Fruit fly (Drosophila melanogaster) whole organism, embryonic: ENCODE measurements around the gene CG9673.

Experiments
- Antp ChIP-seq: fragments of 200-800 bp; sonication (Bioruptor generic); optimal IDR thresholded peaks from 3 replicates; lab custom pipeline; 2016; ENCODE audit warnings: missing biosample characterization, missing genetic modification characterization
- Atf3 ChIP-seq: fragments of 200-800 bp; sonication (Bioruptor generic); optimal IDR thresholded peaks from 3 replicates; lab custom pipeline; 2016; ENCODE audit warnings: missing biosample characterization, missing genetic modification characterization
- BtbVII ChIP-seq: fragments of 200-800 bp; sonication (Bioruptor generic); optimal IDR thresholded peaks from 3 replicates; lab custom pipeline; 2017; ENCODE audit warnings: missing biosample characterization, mild to moderate bottlenecking, missing genetic modification characterization
- CG10321 ChIP-seq: fragments of 200-800 bp; sonication (Bioruptor generic); IDR thresholded peaks from 2 replicates; pipeline ENCODE4 v1.3.6; 2022; ENCODE audit warnings: missing biosample characterization, missing genetic modification characterization
- CG11093 ChIP-seq: fragments of 200-800 bp; sonication (Bioruptor generic); IDR thresholded peaks from 3 replicates; pipeline ENCODE4 v1.3.6; 2022; ENCODE audit warnings: missing biosample characterization, missing genetic modification characterization
- CG11247 ChIP-seq: fragments of 200-800 bp; sonication (Bioruptor generic); IDR thresholded peaks from 2 replicates; pipeline ENCODE4 v1.3.6; 2022; ENCODE audit warnings: missing biosample characterization, missing genetic modification characterization
- CG13287 ChIP-seq: fragments of 200-800 bp; sonication (Bioruptor generic); IDR thresholded peaks from 2 replicates; pipeline ENCODE4 v1.3.6; 2022; ENCODE audit warnings: missing biosample characterization, missing genetic modification characterization; ENCODE audit not compliant: partially characterized antibody
- CG14014 ChIP-seq: fragments of 200-800 bp; sonication (Bioruptor generic); IDR thresholded peaks from 2 replicates; pipeline ENCODE4 v1.3.6; 2022; ENCODE audit warnings: missing biosample characterization, missing genetic modification characterization
- CG15073 ChIP-seq: fragments of 200-800 bp; sonication (Bioruptor generic); optimal IDR thresholded peaks from 2 replicates; lab custom pipeline; 2016; ENCODE audit warnings: missing biosample characterization, missing genetic modification characterization
- CG1603 ChIP-seq: fragments of 200-800 bp; sonication (Bioruptor generic); optimal IDR thresholded peaks from 2 replicates; lab custom pipeline; 2019; ENCODE audit warnings: missing biosample characterization, mild to moderate bottlenecking, missing genetic modification characterization, moderate library complexity
- CG17385 ChIP-seq: fragments of 200-800 bp; sonication (Bioruptor generic); optimal IDR thresholded peaks from 3 replicates; lab custom pipeline; 2018; ENCODE audit warnings: missing biosample characterization, mild to moderate bottlenecking, missing genetic modification characterization
- CG2129 ChIP-seq: fragments of 200-800 bp; sonication (Bioruptor generic); IDR thresholded peaks from 2 replicates; pipeline ENCODE4 v1.3.6; 2022; ENCODE audit warnings: missing biosample characterization, missing genetic modification characterization; ENCODE audit not compliant: partially characterized antibody
- CG2889 ChIP-seq: fragments of 200-800 bp; sonication (Bioruptor generic); IDR thresholded peaks from 3 replicates; pipeline ENCODE4 v1.3.6; 2022; ENCODE audit warnings: missing biosample characterization, missing genetic modification characterization
- CG3065 ChIP-seq: fragments of 200-800 bp; sonication (Bioruptor generic); optimal IDR thresholded peaks from 2 replicates; lab custom pipeline; 2016; ENCODE audit warnings: missing biosample characterization, missing genetic modification characterization
- CG3995 ChIP-seq: fragments of 200-800 bp; sonication (Bioruptor generic); optimal IDR thresholded peaks from 3 replicates; lab custom pipeline; 2016; ENCODE audit warnings: missing biosample characterization, missing genetic modification characterization
- CG42726 ChIP-seq: fragments of 200-800 bp; sonication (Bioruptor generic); IDR thresholded peaks from 2 replicates; pipeline ENCODE4 v1.3.6; 2022; ENCODE audit warnings: missing biosample characterization, missing genetic modification characterization; ENCODE audit not compliant: partially characterized antibody
- CG4282 ChIP-seq: fragments of 200-800 bp; sonication (Bioruptor generic); optimal IDR thresholded peaks from 2 replicates; lab custom pipeline; 2016; ENCODE audit warnings: missing biosample characterization, missing genetic modification characterization
- CG6683 ChIP-seq: fragments of 200-800 bp; sonication (Bioruptor generic); optimal IDR thresholded peaks from 2 replicates; lab custom pipeline; 2017; ENCODE audit warnings: missing biosample characterization, mild to moderate bottlenecking, missing genetic modification characterization, missing genetic modification reagents
- CG7987 ChIP-seq: fragments of 200-800 bp; sonication (Bioruptor generic); optimal IDR thresholded peaks from 2 replicates; lab custom pipeline; 2018; ENCODE audit warnings: missing biosample characterization, mild to moderate bottlenecking, missing genetic modification characterization, moderate library complexity
- Chrac-16 ChIP-seq: fragments of 200-800 bp; sonication (Bioruptor generic); optimal IDR thresholded peaks from 3 replicates; lab custom pipeline; 2016; ENCODE audit warnings: missing biosample characterization, missing genetic modification characterization
- CrebB ChIP-seq: fragments of 200-800 bp; sonication (Bioruptor generic); optimal IDR thresholded peaks from 3 replicates; lab custom pipeline; 2018; ENCODE audit warnings: missing biosample characterization, mild to moderate bottlenecking, missing genetic modification characterization
- E2f1 ChIP-seq: fragments of 200-800 bp; sonication (Bioruptor generic); IDR thresholded peaks from 2 replicates; pipeline ENCODE4 v1.3.6; 2022; ENCODE audit warnings: missing biosample characterization, missing genetic modification characterization
- E2f2 ChIP-seq: fragments of 200-800 bp; sonication (Bioruptor generic); IDR thresholded peaks from 2 replicates; pipeline ENCODE4 v1.3.6; 2022; ENCODE audit warnings: missing biosample characterization, missing genetic modification characterization
- Gug ChIP-seq: fragments of 200-800 bp; sonication (Bioruptor generic); IDR thresholded peaks from 4 replicates; pipeline ENCODE4 v1.3.6; 2022; ENCODE audit warnings: missing biosample characterization, missing genetic modification characterization
- HLH3B ChIP-seq: fragments of 200-800 bp; sonication (Bioruptor generic); IDR thresholded peaks from 2 replicates; pipeline ENCODE4 v1.3.6; 2022; ENCODE audit warnings: missing biosample characterization, missing genetic modification characterization
- HLHmδ ChIP-seq: fragments of 200-800 bp; sonication (Bioruptor generic); optimal IDR thresholded peaks from 2 replicates; lab custom pipeline; 2018; ENCODE audit warnings: missing biosample characterization, mild to moderate bottlenecking, missing genetic modification characterization, moderate library complexity
- Hey ChIP-seq: fragments of 200-800 bp; sonication (Bioruptor generic); optimal IDR thresholded peaks from 3 replicates; lab custom pipeline; 2018; ENCODE audit warnings: missing biosample characterization, mild to moderate bottlenecking, missing genetic modification characterization
- Hr3 ChIP-seq: fragments of 200-800 bp; sonication (Bioruptor generic); optimal IDR thresholded peaks from 3 replicates; lab custom pipeline; 2016; ENCODE audit warnings: missing biosample characterization, missing genetic modification characterization
- Hr39 ChIP-seq: fragments of >200 bp; optimal IDR thresholded peaks from 2 replicates; lab custom pipeline; 2017
- MESR4 ChIP-seq: fragments of 200-800 bp; sonication (Bioruptor generic); optimal IDR thresholded peaks from 2 replicates; lab custom pipeline; 2018; ENCODE audit warnings: missing biosample characterization, mild to moderate bottlenecking, missing genetic modification characterization, moderate library complexity
- Ssrp ChIP-seq: fragments of 200-800 bp; sonication (Bioruptor generic); optimal IDR thresholded peaks from 2 replicates; lab custom pipeline; 2018; ENCODE audit warnings: missing biosample characterization, mild to moderate bottlenecking, missing genetic modification characterization, moderate library complexity
- TFAM ChIP-seq: fragments of 200-800 bp; sonication (Bioruptor generic); optimal IDR thresholded peaks from 2 replicates; lab custom pipeline; 2017; ENCODE audit warnings: missing biosample characterization, missing genetic modification characterization, inconsistent platforms
- Vsx1 ChIP-seq: fragments of 200-800 bp; sonication (Bioruptor generic); optimal IDR thresholded peaks from 2 replicates; lab custom pipeline; 2017; ENCODE audit warnings: missing biosample characterization, mild to moderate bottlenecking, missing genetic modification characterization, missing genetic modification reagents
- crol ChIP-seq: fragments of 200-800 bp; sonication (Bioruptor generic); IDR thresholded peaks from 2 replicates; pipeline ENCODE4 v1.3.6; 2022; ENCODE audit warnings: missing biosample characterization, missing genetic modification characterization
- dimm ChIP-seq: fragments of 200-800 bp; sonication (Bioruptor generic); IDR thresholded peaks from 2 replicates; pipeline ENCODE4 v1.3.6; 2022; ENCODE audit warnings: missing biosample characterization, missing genetic modification characterization
- en ChIP-seq: fragments of 200-800 bp; sonication (Bioruptor generic); optimal IDR thresholded peaks from 2 replicates; lab custom pipeline; 2016; ENCODE audit warnings: missing biosample characterization, missing genetic modification characterization
- gem ChIP-seq: fragments of 200-800 bp; sonication (Bioruptor generic); optimal IDR thresholded peaks from 2 replicates; lab custom pipeline; 2019; ENCODE audit warnings: missing biosample characterization, mild to moderate bottlenecking, missing genetic modification characterization, moderate library complexity
- hkb ChIP-seq, 2 experiments: fragments of 200-800 bp in 1 of 2; fragments of >200 bp in 1 of 2; sonication (Bioruptor generic) in 1 of 2; IDR thresholded peaks in 1 of 2; optimal IDR thresholded peaks in 1 of 2; 2 replicates each; pipeline versions ENCODE4 v1.3.6 to Lab custom; 2017 to 2022; ENCODE audit warnings: missing biosample characterization in 1 of 2, missing genetic modification characterization in 1 of 2
- klu ChIP-seq: fragments of 200-800 bp; sonication (Bioruptor generic); IDR thresholded peaks from 2 replicates; pipeline ENCODE4 v1.3.6; 2022; ENCODE audit warnings: missing biosample characterization, missing genetic modification characterization
- lilli ChIP-seq: fragments of 200-800 bp; sonication (Bioruptor generic); optimal IDR thresholded peaks from 3 replicates; lab custom pipeline; 2016; ENCODE audit warnings: missing biosample characterization, missing genetic modification characterization
- mirr ChIP-seq: fragments of 200-800 bp; sonication (Bioruptor generic); optimal IDR thresholded peaks from 3 replicates; lab custom pipeline; 2018; ENCODE audit warnings: missing biosample characterization, mild to moderate bottlenecking, missing genetic modification characterization
- mld ChIP-seq: fragments of 200-800 bp; sonication (Bioruptor generic); IDR thresholded peaks from 3 replicates; pipeline ENCODE4 v1.3.6; 2022; ENCODE audit warnings: missing biosample characterization, missing genetic modification characterization; ENCODE audit not compliant: partially characterized antibody
- onecut ChIP-seq: fragments of 200-800 bp; sonication (Bioruptor generic); IDR thresholded peaks from 2 replicates; pipeline ENCODE4 v1.3.6; 2022; ENCODE audit warnings: missing biosample characterization, missing genetic modification characterization
- p53 ChIP-seq: fragments of 200-800 bp; sonication (Bioruptor generic); optimal IDR thresholded peaks from 2 replicates; lab custom pipeline; 2016; ENCODE audit warnings: missing biosample characterization, missing genetic modification characterization
- pan ChIP-seq, 4 experiments: fragments of >200 bp in 3 of 4; fragments of 200-800 bp in 1 of 4; sonication (Bioruptor generic) in 1 of 4; optimal IDR thresholded peaks in 3 of 4; IDR thresholded peaks in 1 of 4; 2 replicates each; pipeline versions ENCODE4 v1.3.6 to Lab custom; 2017 to 2022; ENCODE audit warnings: missing biosample characterization in 2 of 4, missing genetic modification characterization in 2 of 4, mixed read lengths in 1 of 4
- stc ChIP-seq: fragments of 200-800 bp; sonication (Bioruptor generic); IDR thresholded peaks from 2 replicates; pipeline ENCODE4 v1.3.6; 2022; ENCODE audit warnings: missing biosample characterization, missing genetic modification characterization
- tll ChIP-seq, 2 experiments: fragments of 200-800 bp in 1 of 2; fragments of >200 bp in 1 of 2; sonication (Bioruptor generic) in 1 of 2; optimal IDR thresholded peaks; 2 replicates each; lab custom pipeline; 2017 to 2019; ENCODE audit warnings: missing biosample characterization in 2 of 2, missing genetic modification characterization in 2 of 2, mild to moderate bottlenecking in 1 of 2, moderate library complexity in 1 of 2
- ttk ChIP-seq: fragments of 200-800 bp; sonication (Bioruptor generic); IDR thresholded peaks from 2 replicates; pipeline ENCODE4 v2.1.2; 2022; ENCODE audit warnings: missing biosample characterization, missing genetic modification characterization
- wek ChIP-seq: fragments of 200-800 bp; sonication (Bioruptor generic); optimal IDR thresholded peaks from 3 replicates; lab custom pipeline; 2018; ENCODE audit warnings: missing biosample characterization, mild to moderate bottlenecking, missing genetic modification characterization, moderate library complexity
- zf30C ChIP-seq: fragments of 200-800 bp; sonication (Bioruptor generic); optimal IDR thresholded peaks from 3 replicates; lab custom pipeline; 2018; ENCODE audit warnings: missing biosample characterization, mild to moderate bottlenecking, missing genetic modification characterization

The CG9673 gene

dm6 chrX:16691440-16691839 is 12.2 kb downstream of the CG9673 start (continued):
- TF ChIP-seq E2f1 (peak; percentile 87), CG3995 (GFP tag; lab: Kevin White, UChicago) (no peak), onecut (GFP tag; lab: Robert Waterston, UW) (peak; percentile 84), gem (tag; lab: Kevin White, UChicago) (peak; percentile 88), hkb (optimal IDR thresholded peaks at IDR 0.05; lab: Kevin White, UChicago) (no peak), hkb (GFP tag; IDR thresholded peaks at IDR 0.05; lab: Robert Waterston, UW) (peak; percentile 91), CG7987 (GFP tag; lab: Kevin White, UChicago) (peak; percentile 64), mld (no peak), Hr3 (GFP tag; lab: Kevin White, UChicago) (peak; percentile 78), MESR4 (peak; percentile 23), CG11093 (peak; percentile 85; the same call in 2 of the 3 replicates), CG4282 (GFP tag; lab: Kevin White, UChicago) (peak; percentile 61), Ssrp (tag; lab: Kevin White, UChicago) (peak; percentile 86), dimm (GFP tag; lab: Robert Waterston, UW) (peak; percentile 80), CG15073 (peak; percentile 46), Antp (GFP tag; lab: Kevin White, UChicago) (peak; percentile 91), TFAM (GFP tag; lab: Kevin White, UChicago) (peak; percentile 66), CG14014 (peak; percentile 86), stc (GFP tag; lab: Robert Waterston, UW) (peak; percentile 87), CG3065 (GFP tag; lab: Kevin White, UChicago) (peak; percentile 65), CG17385 (peak; percentile 83), CG42726 (GFP tag; lab: Robert Waterston, UW) (no peak), Chrac-16 (GFP tag; lab: Kevin White, UChicago) (peak; percentile 86), CG10321 (GFP tag; lab: Robert Waterston, UW) (peak; percentile 55; the same call in 1 of the 2 replicates), Hey (tag; lab: Kevin White, UChicago) (peak; percentile 20), crol (peak; percentile 52), CG13287 (no peak), en (peak; percentile 64), ttk (peak; percentile 90), p53 (GFP tag; lab: Kevin White, UChicago) (peak; percentile 31), Gug (GFP tag; lab: Robert Waterston, UW) (peak; percentile 85), E2f2 (GFP tag; lab: Robert Waterston, UW) (peak; percentile 61; the same call in 1 of the 2 replicates), HLH3B (GFP tag; lab: Robert Waterston, UW) (peak; percentile 86), klu (peak; percentile 72; the same call in 1 of the 2 replicates), BtbVII (GFP tag; lab: Kevin White, UChicago) (peak; percentile 43), Hr39 (lab: Kevin White, UChicago) (no peak), CG6683 (peak; percentile 25), CrebB (tag; lab: Kevin White, UChicago) (peak; percentile 74), CG1603 (tag; lab: Kevin White, UChicago) (peak; percentile 94), tll (GFP tag; optimal IDR thresholded peaks at IDR 0.05; lab: Kevin White, UChicago) (no peak), CG2889 (GFP tag; lab: Robert Waterston, UW) (peak; percentile 84), Atf3 (GFP tag; lab: Kevin White, UChicago) (peak; percentile 82), zf30C (GFP tag; lab: Kevin White, UChicago) (no peak), mirr (GFP tag; lab: Kevin White, UChicago) (no peak), wek (GFP tag; lab: Kevin White, UChicago) (peak; percentile 74), pan (optimal IDR thresholded peaks at IDR 0.05; lab: Kevin White, UChicago) (no peak), pan (GFP tag; optimal IDR thresholded peaks at IDR 0.05 in 1 of 2, IDR thresholded peaks at IDR 0.05 in 1 of 2) (peak in 1 of 2 experiments; percentile 88), CG11247 (peak; percentile 76), CG2129 (GFP tag; lab: Robert Waterston, UW) (no peak), Vsx1 (peak; percentile 60), lilli (GFP tag; lab: Kevin White, UChicago) (peak; percentile 76), HLHmδ (GFP tag; lab: Kevin White, UChicago) (no peak)
